Fruit fly (Drosophila melanogaster): ENCODE measurements around the gene CG44098.

The CG44098 gene

dm6 chr3R:4804126-4804649, 31.2 kb upstream of the CG44098 start (continued):
- TF ChIP-seq tgo (GFP tag; IDR thresholded peaks at IDR 0.05) (no peak; the same call in 2 of the 3 replicates), Atf-2 (GFP tag; optimal IDR thresholded peaks at IDR 0.05) (no peak), repo (GFP tag; optimal IDR thresholded peaks at IDR 0.05) (no peak), tx (GFP tag; optimal IDR thresholded peaks at IDR 0.05) (no peak), zen (tag; optimal IDR thresholded peaks at IDR 0.05) (no peak), Ravus (GFP tag; IDR thresholded peaks at IDR 0.05) (no peak), wek (GFP tag; optimal IDR thresholded peaks at IDR 0.05) (no peak), CG10979 (tag; optimal IDR thresholded peaks at IDR 0.05) (no peak), CG32767 (GFP tag; IDR thresholded peaks at IDR 0.05) (no peak), crol (GFP tag; IDR thresholded peaks at IDR 0.05) (no peak), bsh (GFP tag; optimal IDR thresholded peaks at IDR 0.05) (peak in 1 of 2 experiments; percentile 12), lola (GFP tag; optimal IDR thresholded peaks at IDR 0.05) (no peak), hbn (GFP tag; IDR thresholded peaks at IDR 0.05; ENCODE audit: partially characterized antibody) (no peak), z (GFP tag; IDR thresholded peaks at IDR 0.05) (peak; percentile 77; the same call in 2 of the 3 replicates), nom (GFP tag; optimal IDR thresholded peaks at IDR 0.05) (no peak), CG17186 (GFP tag; optimal IDR thresholded peaks at IDR 0.05) (no peak), gro (GFP tag; optimal IDR thresholded peaks at IDR 0.05) (no peak), prd (optimal IDR thresholded peaks at IDR 0.05) (no peak), prd (GFP tag; IDR thresholded peaks at IDR 0.05) (no peak), Camta (GFP tag; optimal IDR thresholded peaks at IDR 0.05) (no peak), CG6272 (GFP tag; IDR thresholded peaks at IDR 0.05) (no peak), fd64A (GFP tag; optimal IDR thresholded peaks at IDR 0.05) (no peak), eyg (GFP tag; optimal IDR thresholded peaks at IDR 0.05) (no peak), CG1233 (GFP tag; optimal IDR thresholded peaks at IDR 0.05) (peak; percentile 16), Chrac-16 (GFP tag; optimal IDR thresholded peaks at IDR 0.05) (no peak), croc (GFP tag; conservative IDR thresholded peaks at IDR 0.05) (no peak), CG2875 (GFP tag; optimal IDR thresholded peaks at IDR 0.05) (no peak), NfI (GFP tag; optimal IDR thresholded peaks at IDR 0.05) (peak; percentile 39), Vsx1 (GFP tag; optimal IDR thresholded peaks at IDR 0.05) (peak; percentile 60), sqz (GFP tag; optimal IDR thresholded peaks at IDR 0.05) (no peak), pzg (GFP tag; optimal IDR thresholded peaks at IDR 0.05) (no peak), CG11723 (GFP tag; optimal IDR thresholded peaks at IDR 0.05) (no peak), CG15696 (tag; optimal IDR thresholded peaks at IDR 0.05) (no peak), CG3995 (GFP tag; optimal IDR thresholded peaks at IDR 0.05) (no peak), CG12391 (tag; optimal IDR thresholded peaks at IDR 0.05) (no peak), CG34422 (GFP tag; IDR thresholded peaks at IDR 0.05) (no peak), Bdp1 (GFP tag; optimal IDR thresholded peaks at IDR 0.05) (no peak), lilli (GFP tag; optimal IDR thresholded peaks at IDR 0.05) (peak; percentile 3), CG6689 (GFP tag; IDR thresholded peaks at IDR 0.05) (peak; percentile 34; the same call in 1 of the 2 replicates), ftz-f1 (GFP tag; optimal IDR thresholded peaks at IDR 0.05) (peak; percentile 68), ham (GFP tag; IDR thresholded peaks at IDR 0.05) (no peak), vnd (GFP tag; IDR thresholded peaks at IDR 0.05; ENCODE audit: partially characterized antibody) (0 out of 3 replicates have a peak, but pooled peaks have one; percentile 8), CG7357 (GFP tag; IDR thresholded peaks at IDR 0.05) (0 out of 3 replicates have a peak, but pooled peaks have one; percentile 17), sisA (GFP tag; IDR thresholded peaks at IDR 0.05) (no peak), pb (GFP tag; optimal IDR thresholded peaks at IDR 0.05) (no peak), stc (GFP tag; IDR thresholded peaks at IDR 0.05) (peak; percentile 5; the same call in 1 of the 2 replicates), CG6683 (GFP tag; optimal IDR thresholded peaks at IDR 0.05) (no peak), CG15601 (tag; optimal IDR thresholded peaks at IDR 0.05) (no peak), her (GFP tag; optimal IDR thresholded peaks at IDR 0.05) (no peak), tna (GFP tag; IDR thresholded peaks at IDR 0.05; ENCODE audit: partially characterized antibody) (no peak), Aef1 (GFP tag; IDR thresholded peaks at IDR 0.05) (no peak)
